Worm (Caenorhabditis elegans) whole organism, dauer: ENCODE data around the gene F07G6.10.

Experiments used
- unc-62 ChIP-seq: sonication (generic microtip); optimal IDR thresholded peaks from 2 replicates; lab custom pipeline; 2017; ENCODE audit warnings: missing biosample characterization, missing genetic modification reagents, missing genetic modification characterization

The F07G6.10 gene

ce11 chrX:1769636-1770035 is 31.9 kb downstream of the F07G6.10 start:
- TF ChIP-seq unc-62 (GFP tag; lab: Kevin White, UChicago) = no peak

ce11 chrX:1777988-1778387 is 40.3 kb downstream of the F07G6.10 start, which contains the start of gene elc-2:
Gene elc-2 (minus strand): TSS chrX:1778088.
- no peak for TF ChIP-seq unc-62 (GFP tag; lab: Kevin White, UChicago)

ce11 chrX:1785692-1786091 is 48.0 kb downstream of the F07G6.10 start:
- no peak for TF ChIP-seq unc-62 (GFP tag; lab: Kevin White, UChicago)

ce11 chrX:1786607-1787006 is 48.9 kb downstream of the F07G6.10 start, which contains the start of gene arg-1:
Gene arg-1 (plus strand): TSS chrX:1786907.
- TF ChIP-seq unc-62 (GFP tag; lab: Kevin White, UChicago) = no peak
